Fruit fly (Drosophila melanogaster) whole organism, adult: ENCODE data around the gene Hsp60A.

Experiments
- CG12768 ChIP-seq: fragments of 200-800 bp; sonication (Bioruptor generic); optimal IDR thresholded peaks from 2 replicates; lab custom pipeline; 2017; ENCODE audit warnings: missing biosample characterization, missing genetic modification characterization, mild to moderate bottlenecking, moderate library complexity, missing genetic modification reagents
- CG14711 ChIP-seq: fragments of 200-800 bp; sonication (Bioruptor generic); optimal IDR thresholded peaks from 2 replicates; lab custom pipeline; 2018; ENCODE audit warnings: missing biosample characterization, mild to moderate bottlenecking, missing genetic modification characterization, moderate library complexity
- CG1620 ChIP-seq: fragments of 200-800 bp; sonication (Bioruptor generic); optimal IDR thresholded peaks from 2 replicates; lab custom pipeline; 2016; ENCODE audit warnings: missing biosample characterization, missing genetic modification characterization
- CG33017 ChIP-seq: fragments of 200-800 bp; sonication (Bioruptor generic); optimal IDR thresholded peaks from 2 replicates; lab custom pipeline; 2018; ENCODE audit warnings: missing biosample characterization, mild to moderate bottlenecking, missing genetic modification characterization, moderate library complexity
- CG5204 ChIP-seq: fragments of 200-800 bp; sonication (Bioruptor generic); optimal IDR thresholded peaks from 2 replicates; lab custom pipeline; 2016; ENCODE audit warnings: missing biosample characterization, missing genetic modification characterization
- CG7045 ChIP-seq: fragments of 200-800 bp; sonication (Bioruptor generic); optimal IDR thresholded peaks from 2 replicates; lab custom pipeline; 2017; ENCODE audit warnings: missing biosample characterization, mild to moderate bottlenecking, missing genetic modification characterization
- Hr96 ChIP-seq: fragments of 200-800 bp; sonication (Bioruptor generic); optimal IDR thresholded peaks from 2 replicates; lab custom pipeline; 2016; ENCODE audit warnings: missing biosample characterization, missing genetic modification characterization
- Mnt ChIP-seq: fragments of 200-800 bp; sonication (Bioruptor generic); optimal IDR thresholded peaks from 2 replicates; lab custom pipeline; 2016; ENCODE audit warnings: missing biosample characterization, mild to moderate bottlenecking, missing genetic modification characterization
- cnc ChIP-seq, 2 experiments: fragments of >200 bp; optimal IDR thresholded peaks; 2 replicates each; lab custom pipeline; 2017
- kay ChIP-seq: fragments of 200-800 bp; sonication (Bioruptor generic); peaks from one replicate; lab custom pipeline; 2016; ENCODE audit warnings: missing biosample characterization, missing genetic modification characterization, borderline replicate concordance
- ovo ChIP-seq: fragments of 200-800 bp; sonication (Bioruptor generic); optimal IDR thresholded peaks from 2 replicates; lab custom pipeline; 2016; ENCODE audit warnings: missing biosample characterization, missing genetic modification characterization
- tj ChIP-seq: fragments of 200-800 bp; sonication (Bioruptor generic); optimal IDR thresholded peaks from 3 replicates; lab custom pipeline; 2017; ENCODE audit warnings: missing biosample characterization, mild to moderate bottlenecking, missing genetic modification characterization, moderate library complexity

- TF ChIP-seq tj (GFP tag; lab: Kevin White, UChicago) (no peak), CG33017 (tag; lab: Kevin White, UChicago) (no peak), ovo (GFP tag; lab: Kevin White, UChicago) (no peak), CG14711 (tag; lab: Kevin White, UChicago) (no peak), Mnt (GFP tag; lab: Kevin White, UChicago) (no peak), CG12768 (no peak), CG7045 (no peak), Hr96 (GFP tag; lab: Kevin White, UChicago) (no peak), CG5204 (GFP tag; lab: Kevin White, UChicago) (no peak), kay (no peak), cnc (optimal IDR thresholded peaks at IDR 0.05; lab: Kevin White, UChicago) (no peak), CG1620 (GFP tag; lab: Kevin White, UChicago) (no peak)
Measured at dm6 chrX:11109670-11110069, 1.4 kb downstream of the Hsp60A start.
